Fruit fly (Drosophila melanogaster) whole organism, prepupa: ENCODE results near the gene dlp.

Experiments used
- Blimp-1 ChIP-seq: fragments of 200-800 bp; sonication (Bioruptor generic); optimal IDR thresholded peaks from 3 replicates; lab custom pipeline; 2017; ENCODE audit warnings: missing biosample characterization, missing genetic modification characterization, mild to moderate bottlenecking, moderate library complexity, missing genetic modification reagents
- CG10631 ChIP-seq: fragments of 200-800 bp; sonication (Bioruptor generic); optimal IDR thresholded peaks from 2 replicates; lab custom pipeline; 2016; ENCODE audit warnings: missing biosample characterization, missing genetic modification characterization
- CG10669 ChIP-seq: fragments of 200-800 bp; sonication (Bioruptor generic); optimal IDR thresholded peaks from 3 replicates; lab custom pipeline; 2018; ENCODE audit warnings: missing biosample characterization, mild to moderate bottlenecking, missing genetic modification characterization, moderate library complexity
- CG11902 ChIP-seq: fragments of 200-800 bp; sonication (Bioruptor generic); optimal IDR thresholded peaks from 3 replicates; lab custom pipeline; 2016; ENCODE audit warnings: missing biosample characterization, missing genetic modification characterization
- CG1621 ChIP-seq: fragments of 200-800 bp; sonication (Bioruptor generic); optimal IDR thresholded peaks from 3 replicates; lab custom pipeline; 2018; ENCODE audit warnings: missing biosample characterization, mild to moderate bottlenecking, missing genetic modification characterization
- CG3032 ChIP-seq: fragments of 200-800 bp; optimal IDR thresholded peaks from 2 replicates; lab custom pipeline; 2019; ENCODE audit warnings: missing biosample characterization, mild to moderate bottlenecking, missing genetic modification characterization, moderate library complexity
- CG31627 ChIP-seq: fragments of 200-800 bp; sonication (Bioruptor generic); optimal IDR thresholded peaks from 3 replicates; lab custom pipeline; 2016; ENCODE audit warnings: missing biosample characterization, missing genetic modification characterization
- CG32006 ChIP-seq: fragments of 200-800 bp; sonication (Bioruptor generic); optimal IDR thresholded peaks from 3 replicates; lab custom pipeline; 2017; ENCODE audit warnings: missing biosample characterization, mild to moderate bottlenecking, missing genetic modification characterization
- CG34406 ChIP-seq: fragments of 200-800 bp; sonication (Bioruptor generic); optimal IDR thresholded peaks from 3 replicates; lab custom pipeline; 2016; ENCODE audit warnings: missing biosample characterization, missing genetic modification characterization
- CG3919 ChIP-seq: fragments of 200-800 bp; sonication (Bioruptor generic); optimal IDR thresholded peaks from 3 replicates; lab custom pipeline; 2016; ENCODE audit warnings: missing biosample characterization, missing genetic modification characterization
- CG4318 ChIP-seq: fragments of 200-800 bp; sonication (Bioruptor generic); optimal IDR thresholded peaks from 3 replicates; lab custom pipeline; 2017; ENCODE audit warnings: missing biosample characterization, mild to moderate bottlenecking, missing genetic modification characterization
- CG6163 ChIP-seq: fragments of 200-800 bp; sonication (Bioruptor generic); IDR thresholded peaks from 3 replicates; pipeline ENCODE4 v1.3.6; 2022; ENCODE audit warnings: missing biosample characterization, missing genetic modification characterization
- CG6276 ChIP-seq: fragments of 200-800 bp; sonication (Bioruptor generic); optimal IDR thresholded peaks from 2 replicates; lab custom pipeline; 2017; ENCODE audit warnings: missing biosample characterization, mild to moderate bottlenecking, missing genetic modification characterization
- CG6808 ChIP-seq: fragments of 200-800 bp; sonication (Bioruptor generic); optimal IDR thresholded peaks from 3 replicates; lab custom pipeline; 2017; ENCODE audit warnings: missing biosample characterization, missing genetic modification characterization, mild to moderate bottlenecking, moderate library complexity, missing genetic modification reagents
- CG8319 ChIP-seq: fragments of 200-800 bp; sonication (Bioruptor generic); optimal IDR thresholded peaks from 3 replicates; lab custom pipeline; 2016; ENCODE audit warnings: missing biosample characterization, missing genetic modification characterization
- CG8632 ChIP-seq: fragments of 200-800 bp; sonication (Bioruptor generic); optimal IDR thresholded peaks from 3 replicates; lab custom pipeline; 2016; ENCODE audit warnings: missing biosample characterization, missing genetic modification characterization
- CG9139 ChIP-seq: fragments of 200-800 bp; sonication (Bioruptor generic); optimal IDR thresholded peaks from 3 replicates; lab custom pipeline; 2017; ENCODE audit warnings: missing biosample characterization, mild to moderate bottlenecking, missing genetic modification characterization
- Eip75B ChIP-seq: fragments of 200-800 bp; sonication (Bioruptor generic); optimal IDR thresholded peaks from 3 replicates; lab custom pipeline; 2016; ENCODE audit warnings: missing biosample characterization, missing genetic modification characterization
- Eip78C ChIP-seq: fragments of 200-800 bp; sonication (Bioruptor generic); peaks from one replicate; lab custom pipeline; 2016; ENCODE audit warnings: missing biosample characterization, missing genetic modification characterization
- Eip93F ChIP-seq: fragments of 200-800 bp; sonication (Bioruptor generic); optimal IDR thresholded peaks from 2 replicates; lab custom pipeline; 2016; ENCODE audit warnings: missing biosample characterization, mild to moderate bottlenecking, missing genetic modification characterization
- Ets21C ChIP-seq: fragments of 200-800 bp; sonication (Bioruptor generic); optimal IDR thresholded peaks from 3 replicates; lab custom pipeline; 2016; ENCODE audit warnings: missing biosample characterization, missing genetic modification characterization
- Ets96B ChIP-seq: fragments of 200-800 bp; optimal IDR thresholded peaks from 2 replicates; lab custom pipeline; 2019; ENCODE audit warnings: missing biosample characterization, mild to moderate bottlenecking, missing genetic modification characterization, moderate library complexity
- Gug ChIP-seq: fragments of 200-800 bp; sonication (Bioruptor generic); IDR thresholded peaks from 2 replicates; pipeline ENCODE4 v1.3.6; 2022; ENCODE audit warnings: missing biosample characterization, missing genetic modification characterization
- Hr4 ChIP-seq: fragments of 200-800 bp; sonication (Bioruptor generic); optimal IDR thresholded peaks from 3 replicates; lab custom pipeline; 2016; ENCODE audit warnings: missing biosample characterization, missing genetic modification characterization
- Lpt ChIP-seq: fragments of 200-800 bp; sonication (Bioruptor generic); optimal IDR thresholded peaks from 3 replicates; lab custom pipeline; 2016; ENCODE audit warnings: missing biosample characterization, missing genetic modification characterization
- Met ChIP-seq: fragments of 200-800 bp; sonication (Bioruptor generic); optimal IDR thresholded peaks from 3 replicates; lab custom pipeline; 2016; ENCODE audit warnings: missing biosample characterization, missing genetic modification characterization
- OdsH ChIP-seq: fragments of 200-800 bp; sonication (Bioruptor generic); optimal IDR thresholded peaks from 3 replicates; lab custom pipeline; 2016; ENCODE audit warnings: missing biosample characterization, missing genetic modification characterization
- Smox ChIP-seq: fragments of 200-800 bp; sonication (Bioruptor generic); optimal IDR thresholded peaks from 3 replicates; lab custom pipeline; 2016; ENCODE audit warnings: missing biosample characterization, missing genetic modification characterization
- Sox102F ChIP-seq: fragments of 200-800 bp; sonication (Bioruptor generic); optimal IDR thresholded peaks from 2 replicates; lab custom pipeline; 2016; ENCODE audit warnings: missing biosample characterization, mild to moderate bottlenecking, missing genetic modification characterization
- Sox14 ChIP-seq: fragments of 200-800 bp; sonication (Bioruptor generic); optimal IDR thresholded peaks from 3 replicates; lab custom pipeline; 2016; ENCODE audit warnings: missing biosample characterization, missing genetic modification characterization
- achi ChIP-seq: fragments of 200-800 bp; sonication (Bioruptor generic); optimal IDR thresholded peaks from 3 replicates; lab custom pipeline; 2016; ENCODE audit warnings: missing biosample characterization, missing genetic modification characterization
- acj6 ChIP-seq: fragments of 200-800 bp; sonication (Bioruptor generic); optimal IDR thresholded peaks from 3 replicates; lab custom pipeline; 2016; ENCODE audit warnings: missing biosample characterization, missing genetic modification characterization
- cyc ChIP-seq: fragments of 200-800 bp; sonication (Bioruptor generic); optimal IDR thresholded peaks from 3 replicates; lab custom pipeline; 2016; ENCODE audit warnings: missing biosample characterization, missing genetic modification characterization
- dac ChIP-seq: fragments of 200-800 bp; sonication (Bioruptor generic); optimal IDR thresholded peaks from 2 replicates; lab custom pipeline; 2017; ENCODE audit warnings: missing biosample characterization, mild to moderate bottlenecking, missing genetic modification characterization
- dsx ChIP-seq: fragments of 200-800 bp; optimal IDR thresholded peaks from 3 replicates; lab custom pipeline; 2019; ENCODE audit warnings: missing biosample characterization, mild to moderate bottlenecking, missing genetic modification characterization, moderate library complexity; ENCODE audit not compliant: poor library complexity, severe bottlenecking
- eg ChIP-seq: fragments of 200-800 bp; sonication (Bioruptor generic); IDR thresholded peaks from 3 replicates; pipeline ENCODE4 v1.3.6; 2022; ENCODE audit warnings: missing biosample characterization, missing genetic modification characterization
- fd59A ChIP-seq: fragments of 200-800 bp; sonication (Bioruptor generic); optimal IDR thresholded peaks from 2 replicates; lab custom pipeline; 2017; ENCODE audit warnings: missing biosample characterization, mild to moderate bottlenecking, missing genetic modification characterization, missing genetic modification reagents
- pdm3 ChIP-seq: fragments of 200-800 bp; sonication (Bioruptor generic); optimal IDR thresholded peaks from 3 replicates; lab custom pipeline; 2016; ENCODE audit warnings: missing biosample characterization, missing genetic modification characterization
- salr ChIP-seq, 2 experiments: fragments of 200-800 bp; sonication (Bioruptor generic); optimal IDR thresholded peaks; 3 replicates each; lab custom pipeline; 2016 to 2018; ENCODE audit warnings: missing biosample characterization in 2 of 2, missing genetic modification characterization in 2 of 2, mild to moderate bottlenecking in 1 of 2
- spab ChIP-seq: fragments of 200-800 bp; sonication (Bioruptor generic); optimal IDR thresholded peaks from 2 replicates; lab custom pipeline; 2017; ENCODE audit warnings: missing biosample characterization, mild to moderate bottlenecking, missing genetic modification characterization, missing genetic modification reagents
- ss ChIP-seq, 2 experiments: fragments of 200-800 bp; sonication (Bioruptor generic); optimal IDR thresholded peaks; 2 replicates in 1 of 2; 3 replicates in 1 of 2; lab custom pipeline; 2017 to 2018; ENCODE audit warnings: mild to moderate bottlenecking in 2 of 2, missing biosample characterization in 2 of 2, missing genetic modification characterization in 2 of 2, moderate library complexity in 1 of 2
- topi ChIP-seq: fragments of 200-800 bp; sonication (Bioruptor generic); optimal IDR thresholded peaks from 3 replicates; lab custom pipeline; 2016; ENCODE audit warnings: missing biosample characterization, missing genetic modification characterization
- vri ChIP-seq: fragments of 200-800 bp; sonication (Bioruptor generic); optimal IDR thresholded peaks from 3 replicates; lab custom pipeline; 2016; ENCODE audit warnings: missing biosample characterization, mild to moderate bottlenecking, missing genetic modification characterization

dlp gene

DNA sequence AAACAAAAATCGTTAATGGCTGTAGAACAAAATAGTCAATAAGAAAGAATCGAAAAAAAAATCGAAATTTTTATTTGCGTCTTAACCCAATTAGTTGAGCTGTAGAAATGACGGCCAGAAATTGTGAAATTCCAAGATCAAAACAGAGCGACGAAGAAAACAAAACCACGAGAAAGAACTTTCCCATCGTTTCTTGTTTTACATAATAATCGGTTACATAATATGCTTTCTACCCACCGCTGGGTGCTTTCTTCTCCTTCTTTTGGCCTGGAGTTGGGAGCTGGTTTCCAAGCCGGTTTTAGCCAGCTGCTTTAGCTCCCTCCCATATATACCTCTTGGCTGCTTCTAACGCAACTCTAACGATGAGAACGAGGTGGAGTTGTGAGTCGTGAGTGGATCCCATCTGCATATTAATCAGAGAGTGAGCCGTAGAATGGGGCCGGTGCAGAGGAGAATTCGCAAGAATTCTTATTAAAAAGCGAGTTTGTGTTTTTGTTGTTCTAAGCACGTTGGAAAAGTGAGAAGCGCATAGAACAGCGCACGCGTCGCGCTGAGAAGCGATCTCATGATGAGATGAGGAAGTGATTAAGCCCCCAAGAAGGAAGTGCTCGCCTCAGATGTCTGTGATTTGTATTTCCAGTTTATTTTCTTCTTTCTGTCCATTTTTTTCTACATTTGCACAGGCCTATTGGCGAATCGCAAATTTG, 14.7 kb upstream of the dlp start:
- TF ChIP-seq CG6163 (0 out of 3 replicates have a peak, but pooled peaks have one; percentile 24), Lpt (GFP tag; lab: Kevin White, UChicago) (no peak)

DNA sequence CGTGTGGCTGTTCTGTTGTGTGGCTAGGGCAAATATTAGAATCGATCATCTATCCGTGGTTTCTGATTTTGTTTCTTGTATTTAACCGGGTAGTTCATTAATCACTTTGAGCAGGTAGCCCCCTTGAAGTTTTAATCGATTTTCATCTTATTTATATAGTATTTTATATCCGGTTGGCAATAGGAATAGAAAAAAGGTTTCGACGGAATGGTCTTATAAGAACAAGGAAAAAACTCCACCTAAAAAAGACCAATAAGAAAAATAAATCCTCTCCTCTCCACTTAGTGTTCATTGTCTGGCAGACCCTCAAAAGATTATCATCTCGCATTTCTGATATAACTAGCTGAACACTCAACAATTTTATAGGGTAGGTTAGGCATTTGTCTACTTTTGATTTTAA, 14.0 kb upstream of the dlp start:
- TF ChIP-seq fd59A = no peak
- no peak for TF ChIP-seq CG9139
- no peak for TF ChIP-seq CG6808 (GFP tag; lab: Kevin White, UChicago)
- TF ChIP-seq dsx (GFP tag; lab: Kevin White, UChicago) = no peak
- no peak for TF ChIP-seq cyc
- no peak for TF ChIP-seq Gug (GFP tag; lab: Robert Waterston, UW)
- TF ChIP-seq eg (GFP tag; lab: Robert Waterston, UW) = no peak
- no peak for TF ChIP-seq CG10669 (GFP tag; lab: Kevin White, UChicago)
- no peak for TF ChIP-seq Hr4
- TF ChIP-seq Met = no peak
- no peak for TF ChIP-seq Eip78C (GFP tag; lab: Kevin White, UChicago)
- TF ChIP-seq Blimp-1 = no peak
- no peak for TF ChIP-seq CG4318

DNA sequence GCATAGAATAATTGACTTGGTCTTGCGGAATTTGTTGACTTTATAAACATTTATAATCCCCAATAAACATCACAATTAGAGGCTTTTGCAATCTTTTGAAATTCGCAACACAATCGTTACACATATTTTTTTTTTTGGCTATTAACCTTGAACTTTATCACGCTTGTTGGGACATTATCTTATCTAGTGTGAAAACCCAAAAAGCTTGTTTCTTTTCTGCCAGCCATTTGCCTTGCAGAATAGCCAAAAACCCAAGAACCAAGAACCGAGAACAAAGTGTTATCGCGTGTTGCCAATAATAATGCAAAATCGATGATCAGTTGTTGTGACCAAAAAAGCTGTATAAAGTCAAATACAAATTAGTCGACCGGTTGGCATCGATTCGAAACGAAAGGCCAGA, 13.5 kb upstream of the dlp start:
- no peak for TF ChIP-seq Eip93F (GFP tag; lab: Kevin White, UChicago)
- TF ChIP-seq vri (GFP tag; lab: Kevin White, UChicago) = peak; percentile 91
- TF ChIP-seq, all 60 proteins: peak for 1

DNA sequence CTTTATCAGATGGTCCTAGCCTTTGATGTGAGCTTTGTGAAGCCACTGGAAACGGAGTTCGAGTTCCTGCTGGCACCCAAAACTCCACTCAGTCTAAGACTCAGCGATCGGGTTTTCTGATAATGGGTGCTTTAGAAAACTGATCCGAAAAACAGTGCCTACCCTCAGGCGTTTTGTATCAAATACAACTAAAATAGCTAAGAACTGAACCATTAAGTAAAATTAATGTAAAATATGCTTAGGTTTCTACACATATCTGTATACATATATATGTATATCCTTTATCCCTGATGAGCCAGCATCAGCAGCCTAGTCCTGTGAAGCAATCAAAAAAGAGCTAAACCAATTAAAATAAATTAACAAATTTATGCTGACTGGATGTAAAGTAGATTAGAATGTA, 10.9 kb upstream of the dlp start:
- TF ChIP-seq Eip78C (GFP tag; lab: Kevin White, UChicago) (peak; percentile 6), topi (GFP tag; lab: Kevin White, UChicago) (no peak)

DNA sequence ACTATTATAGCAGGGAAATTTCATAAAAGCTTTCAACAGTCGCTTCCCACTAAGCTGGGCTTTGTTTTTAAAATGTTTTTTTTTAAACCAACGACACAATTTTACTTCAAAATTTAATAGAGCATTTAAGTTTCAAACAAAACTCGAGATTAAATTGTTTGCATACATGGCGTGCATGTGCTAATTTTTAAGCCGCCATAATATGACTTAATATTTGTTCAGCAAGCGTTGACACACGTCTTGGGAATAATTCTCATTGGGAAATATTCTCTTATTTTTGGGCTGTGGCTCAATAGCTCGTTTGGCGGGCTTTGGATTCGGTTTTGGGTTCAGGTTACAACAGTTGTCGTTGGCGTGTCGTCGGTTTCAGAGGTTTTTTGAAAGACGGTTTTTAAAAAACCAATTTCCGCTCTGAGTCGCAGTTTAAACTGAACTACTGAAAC, 9.9 kb upstream of the dlp start, which contains the start of gene CG9628:
TSS of gene CG9628 (plus strand) at position 340 of the 443 bp plus-strand sequence.
- TF ChIP-seq salr (GFP tag; optimal IDR thresholded peaks at IDR 0.05; lab: Kevin White, UChicago) (no peak), Sox102F (GFP tag; lab: Kevin White, UChicago) (no peak), achi (GFP tag; lab: Kevin White, UChicago) (peak; percentile 24), Sox14 (GFP tag; lab: Kevin White, UChicago) (peak; percentile 3), CG4318 (no peak), Blimp-1 (no peak), Lpt (GFP tag; lab: Kevin White, UChicago) (peak; percentile 46), CG6276 (GFP tag; lab: Kevin White, UChicago) (peak; percentile 8), Hr4 (peak; percentile 8), CG11902 (no peak), CG1621 (no peak), CG10631 (no peak), dac (GFP tag; lab: Kevin White, UChicago) (no peak), CG3919 (GFP tag; lab: Kevin White, UChicago) (peak; percentile 77), Eip75B (GFP tag; lab: Kevin White, UChicago) (peak; percentile 6), Met (no peak), CG31627 (GFP tag; lab: Kevin White, UChicago) (peak; percentile 12), CG8319 (GFP tag; lab: Kevin White, UChicago) (peak; percentile 45), CG34406 (GFP tag; lab: Kevin White, UChicago) (no peak), pdm3 (GFP tag; lab: Kevin White, UChicago) (peak; percentile 46), Eip78C (GFP tag; lab: Kevin White, UChicago) (peak; percentile 61), Ets96B (no peak), Smox (GFP tag; lab: Kevin White, UChicago) (no peak), CG8632 (GFP tag; lab: Kevin White, UChicago) (no peak), CG32006 (peak; percentile 4), cyc (peak; percentile 71), Ets21C (GFP tag; lab: Kevin White, UChicago) (no peak), vri (GFP tag; lab: Kevin White, UChicago) (peak; percentile 18), CG3032 (tag; lab: Kevin White, UChicago) (no peak), spab (GFP tag; lab: Kevin White, UChicago) (no peak), acj6 (GFP tag; lab: Kevin White, UChicago) (no peak), OdsH (peak; percentile 30), ss (GFP tag; optimal IDR thresholded peaks at IDR 0.05; lab: Kevin White, UChicago) (no peak)
